Worm (Caenorhabditis elegans) whole organism, L4 larva: ENCODE measurements around the gene F45D3.1.

Source experiments
- R02D3.7 ChIP-seq: fragments of 150-350 bp; sonication (generic microtip); optimal IDR thresholded peaks from 3 replicates; lab custom pipeline; 2014; ENCODE audit warnings: missing biosample characterization, missing genetic modification characterization
- T20F7.1 ChIP-seq: fragments of 200-800 bp; sonication (Bioruptor generic); optimal IDR thresholded peaks from 2 replicates; lab custom pipeline; 2018; ENCODE audit warnings: mild to moderate bottlenecking, missing genetic modification characterization, missing compliant biosample characterization
- T26A8.4 ChIP-seq: fragments of 200-800 bp; sonication (Bioruptor generic); IDR thresholded peaks from 2 replicates; pipeline ENCODE4 v1.3.6; 2022; ENCODE audit warnings: missing genetic modification characterization, missing compliant biosample characterization
- Y48G9A.11 ChIP-seq: fragments of 200-800 bp; sonication (Bioruptor generic); IDR thresholded peaks from 2 replicates; pipeline ENCODE4 v1.3.6; 2022; ENCODE audit warnings: missing genetic modification reagents, missing genetic modification characterization, missing compliant biosample characterization
- Y5F2A.4 ChIP-seq: fragments of 200-800 bp; sonication (Bioruptor generic); optimal IDR thresholded peaks from 2 replicates; lab custom pipeline; 2018; ENCODE audit warnings: mild to moderate bottlenecking, missing genetic modification characterization, missing compliant biosample characterization
- aha-1 ChIP-seq: fragments of 150-350 bp; peaks from one replicate; lab custom pipeline; 2014; ENCODE audit warnings: missing biosample characterization, missing genetic modification characterization
- arid-1 ChIP-seq: fragments of 200-800 bp; sonication (Bioruptor generic); conservative IDR thresholded peaks from 2 replicates; pipeline ENCODE4 v1.3.6; 2022; ENCODE audit warnings: missing genetic modification reagents, missing genetic modification characterization, missing compliant biosample characterization
- ceh-62 ChIP-seq: sonication (generic microtip); optimal IDR thresholded peaks from 2 replicates; lab custom pipeline; 2017; ENCODE audit warnings: missing biosample characterization, missing genetic modification characterization
- ceh-82 ChIP-seq: sonication (generic microtip); optimal IDR thresholded peaks from 2 replicates; lab custom pipeline; 2017; ENCODE audit warnings: missing biosample characterization, missing genetic modification characterization
- ces-1 ChIP-seq: fragments of 150-350 bp; sonication (generic microtip); optimal IDR thresholded peaks from 4 replicates; lab custom pipeline; 2014; ENCODE audit warnings: missing biosample characterization, missing genetic modification reagents, missing genetic modification characterization
- cey-2 ChIP-seq: sonication (generic microtip); optimal IDR thresholded peaks from 3 replicates; lab custom pipeline; 2017; ENCODE audit warnings: missing genetic modification characterization, mild to moderate bottlenecking, missing compliant biosample characterization, antibody characterized with exemption, borderline replicate concordance; ENCODE audit not compliant: insufficient read depth
- daf-12 ChIP-seq: fragments of 150-350 bp; optimal IDR thresholded peaks from 2 replicates; lab custom pipeline; 2014; ENCODE audit warnings: missing biosample characterization, missing genetic modification reagents, missing genetic modification characterization
- daf-16 ChIP-seq, 3 experiments: sonication (generic microtip); optimal IDR thresholded peaks; 2 replicates each; lab custom pipeline; 2016 to 2017; ENCODE audit warnings: missing genetic modification characterization in 3 of 3, missing genetic modification reagents in 3 of 3, mild to moderate bottlenecking in 2 of 3, missing compliant biosample characterization in 2 of 3, missing biosample characterization in 1 of 3, moderate library complexity in 1 of 3
- daf-19 ChIP-seq: fragments of 200-800 bp; sonication (Bioruptor generic); conservative IDR thresholded peaks from 2 replicates; pipeline ENCODE4 v1.3.6; 2022; ENCODE audit warnings: missing genetic modification characterization, missing compliant biosample characterization
- dmd-6 ChIP-seq: fragments of 200-800 bp; sonication (Bioruptor generic); IDR thresholded peaks from 2 replicates; pipeline ENCODE4 v1.3.6; 2022; ENCODE audit warnings: missing genetic modification reagents, missing genetic modification characterization, missing compliant biosample characterization
- dpl-1 ChIP-seq: fragments of 150-350 bp; optimal IDR thresholded peaks from 2 replicates; lab custom pipeline; 2014; ENCODE audit warnings: missing biosample characterization, missing genetic modification reagents, missing genetic modification characterization
- egl-27 ChIP-seq: sonication (generic microtip); optimal IDR thresholded peaks from 3 replicates; lab custom pipeline; 2017; ENCODE audit warnings: missing biosample characterization, missing genetic modification reagents, missing genetic modification characterization
- egl-43 ChIP-seq: fragments of 200-800 bp; sonication (Bioruptor generic); IDR thresholded peaks from 2 replicates; pipeline ENCODE4 v1.3.6; 2022; ENCODE audit warnings: missing genetic modification reagents, missing genetic modification characterization, missing compliant biosample characterization
- fkh-10 ChIP-seq: fragments of 150-350 bp; optimal IDR thresholded peaks from 2 replicates; lab custom pipeline; 2014; ENCODE audit warnings: missing biosample characterization, missing genetic modification reagents, missing genetic modification characterization
- fos-1 ChIP-seq: fragments of 150-350 bp; optimal IDR thresholded peaks from 2 replicates; lab custom pipeline; 2014; ENCODE audit warnings: missing biosample characterization, missing genetic modification characterization
- hif-1 ChIP-seq, 2 experiments: sonication (generic microtip); optimal IDR thresholded peaks; 2 replicates each; lab custom pipeline; 2016 to 2017; ENCODE audit warnings: missing compliant biosample characterization in 2 of 2, missing genetic modification characterization in 2 of 2, missing genetic modification reagents in 2 of 2, missing genotype in 2 of 2, mild to moderate bottlenecking in 1 of 2
- hlh-11 ChIP-seq: fragments of 200-800 bp; sonication (Bioruptor generic); optimal IDR thresholded peaks from 2 replicates; lab custom pipeline; 2018; ENCODE audit warnings: mild to moderate bottlenecking, missing genetic modification characterization, missing compliant biosample characterization
- hlh-30 ChIP-seq: sonication (generic microtip); optimal IDR thresholded peaks from 2 replicates; lab custom pipeline; 2017; ENCODE audit warnings: antibody characterized with exemption, mild to moderate bottlenecking, missing genetic modification characterization, missing compliant biosample characterization; ENCODE audit not compliant: insufficient read depth
- hmg-1.1 ChIP-seq: fragments of 200-800 bp; sonication (Bioruptor generic); IDR thresholded peaks from 2 replicates; pipeline ENCODE4 v1.3.6; 2022; ENCODE audit warnings: missing genetic modification reagents, missing genetic modification characterization, missing compliant biosample characterization
- lin-29 ChIP-seq: fragments of 200-800 bp; sonication (Bioruptor generic); IDR thresholded peaks from 2 replicates; pipeline ENCODE4 v1.3.6; 2022; ENCODE audit warnings: missing genetic modification reagents, missing genetic modification characterization, missing compliant biosample characterization
- lsy-2 ChIP-seq, 2 experiments: fragments of 150-350 bp in 1 of 2; sonication (generic microtip) in 1 of 2; optimal IDR thresholded peaks; 2 replicates each; lab custom pipeline; 2014 to 2017; ENCODE audit warnings: missing biosample characterization in 2 of 2, missing genetic modification characterization in 2 of 2
- madf-9 ChIP-seq: fragments of 200-800 bp; sonication (Bioruptor generic); conservative IDR thresholded peaks from 2 replicates; pipeline ENCODE4 v1.3.6; 2022; ENCODE audit warnings: missing genetic modification reagents, missing genetic modification characterization, missing compliant biosample characterization
- mep-1 ChIP-seq: fragments of 150-350 bp; sonication (generic microtip); optimal IDR thresholded peaks from 3 replicates; lab custom pipeline; 2014; ENCODE audit warnings: missing biosample characterization, missing genetic modification characterization
- mes-2 ChIP-seq: sonication (generic microtip); optimal IDR thresholded peaks from 2 replicates; lab custom pipeline; 2016; ENCODE audit warnings: missing genotype, mild to moderate bottlenecking, missing genetic modification characterization, missing compliant biosample characterization; ENCODE audit not compliant: poor library complexity, severe bottlenecking
- mxl-2 ChIP-seq: fragments of 200-800 bp; sonication (Bioruptor generic); conservative IDR thresholded peaks from 2 replicates; pipeline ENCODE4 v1.3.6; 2022; ENCODE audit warnings: missing genetic modification reagents, missing genetic modification characterization, missing compliant biosample characterization
- nhr-10 ChIP-seq: fragments of 150-350 bp; optimal IDR thresholded peaks from 2 replicates; lab custom pipeline; 2014; ENCODE audit warnings: missing biosample characterization, missing genetic modification characterization
- nhr-237 ChIP-seq: sonication (generic microtip); optimal IDR thresholded peaks from 2 replicates; lab custom pipeline; 2017; ENCODE audit warnings: missing biosample characterization, missing genetic modification characterization
- nhr-41 ChIP-seq: fragments of 200-800 bp; sonication (Bioruptor generic); IDR thresholded peaks from 2 replicates; pipeline ENCODE4 v1.3.6; 2022; ENCODE audit warnings: missing genetic modification reagents, missing genetic modification characterization, missing compliant biosample characterization
- nhr-6 ChIP-seq: fragments of 150-350 bp; optimal IDR thresholded peaks from 2 replicates; lab custom pipeline; 2014; ENCODE audit warnings: missing biosample characterization, missing genetic modification characterization
- nhr-76 ChIP-seq: fragments of 150-350 bp; optimal IDR thresholded peaks from 2 replicates; lab custom pipeline; 2014; ENCODE audit warnings: missing biosample characterization, missing genetic modification characterization
- nhr-77 ChIP-seq: fragments of 150-350 bp; optimal IDR thresholded peaks from 2 replicates; lab custom pipeline; 2014; ENCODE audit warnings: missing biosample characterization, missing genetic modification characterization
- pha-4 ChIP-seq, 2 experiments: fragments of 150-350 bp in 1 of 2; fragments of 200-800 bp in 1 of 2; sonication (Bioruptor generic) in 1 of 2; IDR thresholded peaks in 1 of 2; optimal IDR thresholded peaks in 1 of 2; 2 replicates each; pipeline versions ENCODE4 v1.3.6 to Lab custom; 2014 to 2022; ENCODE audit warnings: missing genetic modification characterization in 2 of 2, missing genetic modification reagents in 2 of 2, missing biosample characterization in 1 of 2, missing compliant biosample characterization in 1 of 2
- saeg-2 ChIP-seq: fragments of 200-800 bp; sonication (Bioruptor generic); IDR thresholded peaks from 2 replicates; pipeline ENCODE4 v1.3.6; 2022; ENCODE audit warnings: missing genetic modification reagents, missing genetic modification characterization, missing compliant biosample characterization
- snpc-4 ChIP-seq: fragments of 150-350 bp; optimal IDR thresholded peaks from 2 replicates; lab custom pipeline; 2014; ENCODE audit warnings: missing biosample characterization, missing genetic modification characterization
- vab-7 ChIP-seq: fragments of 200-800 bp; sonication (Bioruptor generic); IDR thresholded peaks from 2 replicates; pipeline ENCODE4 v1.3.6; 2022; ENCODE audit warnings: missing genetic modification reagents, missing genetic modification characterization, missing compliant biosample characterization
- zfp-3 ChIP-seq: fragments of 200-800 bp; sonication (Bioruptor generic); conservative IDR thresholded peaks from 2 replicates; pipeline ENCODE4 v1.3.6; 2022; ENCODE audit warnings: missing genetic modification reagents, missing genetic modification characterization, missing compliant biosample characterization
- ztf-11 ChIP-seq: fragments of 150-350 bp; optimal IDR thresholded peaks from 2 replicates; lab custom pipeline; 2014; ENCODE audit warnings: missing biosample characterization, missing genetic modification characterization

F45D3.1 gene

DNA sequence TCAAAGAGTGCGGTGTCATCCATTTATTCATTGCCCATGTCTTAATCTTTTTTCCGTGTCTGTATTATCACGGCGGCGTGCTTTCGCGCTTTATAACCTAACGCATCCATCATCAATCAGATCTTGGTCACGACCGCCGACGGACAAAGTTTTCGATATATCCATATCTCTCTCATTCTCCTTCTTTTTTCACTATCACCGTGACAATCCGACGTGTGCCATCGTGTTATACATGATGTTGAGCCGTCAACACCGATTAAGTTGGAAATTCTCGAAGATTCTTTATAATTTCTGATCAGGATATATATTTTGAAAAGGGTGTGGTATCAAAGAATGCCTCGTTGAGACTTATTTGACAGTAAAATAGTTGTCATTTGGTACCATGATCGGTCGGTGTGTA lies 30.0 kb downstream of the F45D3.1 start (continued):
- TF ChIP-seq mxl-2 (GFP tag; lab: Robert Waterston, UW) (no peak), madf-9 (GFP tag; lab: Robert Waterston, UW) (no peak), egl-43 (no peak), cey-2 (no peak), vab-7 (GFP tag; lab: Robert Waterston, UW) (no peak), nhr-77 (tag; lab: Kevin White, UChicago) (no peak), dpl-1 (GFP tag; lab: Kevin White, UChicago) (no peak), ztf-11 (no peak), hlh-11 (tag; lab: Kevin White, UChicago) (peak; percentile 49), fkh-10 (GFP tag; lab: Kevin White, UChicago) (no peak), hif-1 (tag; optimal IDR thresholded peaks at IDR 0.05; lab: Kevin White, UChicago) (no peak), R02D3.7 (tag; lab: Kevin White, UChicago) (no peak), Y5F2A.4 (GFP tag; lab: Kevin White, UChicago) (no peak), ceh-62 (no peak), zfp-3 (no peak), lin-29 (GFP tag; lab: Robert Waterston, UW) (no peak), daf-12 (tag; lab: Kevin White, UChicago) (no peak), daf-19 (GFP tag; lab: Robert Waterston, UW) (no peak), nhr-76 (tag; lab: Kevin White, UChicago) (no peak), daf-16 (GFP tag; optimal IDR thresholded peaks at IDR 0.05; lab: Kevin White, UChicago) (no peak), daf-16 (tag; optimal IDR thresholded peaks at IDR 0.05; lab: Kevin White, UChicago) (no peak), hlh-30 (tag; lab: Kevin White, UChicago) (peak; percentile 27), fos-1 (tag; lab: Kevin White, UChicago) (no peak), ces-1 (no peak), nhr-10 (tag; lab: Kevin White, UChicago) (no peak)

DNA sequence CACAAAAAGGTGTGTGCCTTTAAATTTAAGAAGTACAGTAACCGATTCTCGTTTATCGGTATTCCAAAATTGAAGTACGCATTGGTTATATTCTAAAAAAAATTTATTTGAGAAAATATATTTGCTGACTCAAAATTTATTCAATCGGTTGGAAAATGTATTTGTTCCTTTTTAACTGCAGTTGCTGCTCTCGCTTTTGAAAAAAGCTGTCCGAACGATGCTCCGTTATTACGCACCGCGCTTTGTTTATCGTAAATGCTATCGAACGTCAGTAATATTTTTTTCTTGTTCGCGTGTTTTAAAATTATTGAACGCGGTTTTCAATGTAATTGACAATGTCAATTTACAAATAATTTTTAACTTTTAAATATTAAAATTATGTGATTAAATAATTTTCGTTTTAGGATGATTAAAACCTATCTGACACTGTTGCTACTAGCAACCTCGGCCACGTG lies 33.5 kb downstream of the F45D3.1 start, which contains the start of gene sel-1:
TSS of gene sel-1 (plus strand) at position 405 of the 455 bp plus-strand sequence.
- TF ChIP-seq dmd-6 (GFP tag; lab: Robert Waterston, UW) = no peak
- no peak for TF ChIP-seq arid-1
- TF ChIP-seq egl-27 (tag; lab: Kevin White, UChicago) = no peak
- TF ChIP-seq aha-1 (tag; lab: Kevin White, UChicago) = peak; percentile 15
- no peak for TF ChIP-seq ceh-82
- no peak for TF ChIP-seq mep-1
- peak; percentile 48 for TF ChIP-seq mes-2 (tag; lab: Kevin White, UChicago)
- TF ChIP-seq lsy-2 (tag; optimal IDR thresholded peaks at IDR 0.05; lab: Kevin White, UChicago) = peak in 1 of 2 experiments; percentile 21
- TF ChIP-seq nhr-237 (tag; lab: Kevin White, UChicago) = no peak
- TF ChIP-seq saeg-2 = no peak
- no peak for TF ChIP-seq nhr-41
- TF ChIP-seq nhr-6 = peak; percentile 30
- TF ChIP-seq Y48G9A.11 (GFP tag; lab: Robert Waterston, UW) = peak; percentile 94
- TF ChIP-seq dpl-1 (GFP tag; lab: Kevin White, UChicago) = peak; percentile 8
- TF ChIP-seq pha-4 (GFP tag; IDR thresholded peaks at IDR 0.05; lab: Robert Waterston, UW) = no peak
- TF ChIP-seq pha-4 (tag; optimal IDR thresholded peaks at IDR 0.05; lab: Kevin White, UChicago) = no peak
- TF ChIP-seq snpc-4 = no peak
- TF ChIP-seq R02D3.7 (tag; lab: Kevin White, UChicago) = peak; percentile 26
- peak; percentile 95 for TF ChIP-seq T20F7.1 (GFP tag; lab: Kevin White, UChicago)
- TF ChIP-seq hmg-1.1 = no peak
- no peak for TF ChIP-seq T26A8.4
